Worm (Caenorhabditis elegans) whole organism, young adult: Measurements from ENCODE around the gene C01G10.10.

Source experiments
- B0019.2 ChIP-seq: fragments of 200-800 bp; sonication (Bioruptor generic); conservative IDR thresholded peaks from 2 replicates; pipeline ENCODE4 v1.3.6; 2022; ENCODE audit warnings: missing genetic modification reagents, missing genetic modification characterization, missing compliant biosample characterization
- B0035.1 ChIP-seq: sonication (generic microtip); optimal IDR thresholded peaks from 2 replicates; lab custom pipeline; 2016; ENCODE audit warnings: missing genetic modification characterization, mild to moderate bottlenecking, missing compliant biosample characterization, missing genotype, missing genetic modification reagents
- F52B5.7 ChIP-seq: sonication (generic microtip); optimal IDR thresholded peaks from 2 replicates; lab custom pipeline; 2016; ENCODE audit warnings: mild to moderate bottlenecking, missing genetic modification characterization, missing compliant biosample characterization
- K11D2.4 ChIP-seq: fragments of 200-800 bp; sonication (Bioruptor generic); IDR thresholded peaks from 2 replicates; pipeline ENCODE4 v1.3.6; 2022; ENCODE audit warnings: missing genetic modification reagents, missing genetic modification characterization, missing compliant biosample characterization
- K12H6.12 ChIP-seq: fragments of 200-800 bp; sonication (Bioruptor generic); optimal IDR thresholded peaks from 2 replicates; lab custom pipeline; 2018; ENCODE audit warnings: mild to moderate bottlenecking, missing genetic modification characterization, missing compliant biosample characterization
- Y56A3A.18 ChIP-seq: fragments of 200-800 bp; sonication (Bioruptor generic); IDR thresholded peaks from 2 replicates; pipeline ENCODE4 v1.3.6; 2022; ENCODE audit warnings: missing genetic modification reagents, missing genetic modification characterization, missing compliant biosample characterization
- Y67H2A.10 ChIP-seq: fragments of 200-800 bp; sonication (Bioruptor generic); conservative IDR thresholded peaks from 2 replicates; pipeline ENCODE4 v1.3.6; 2022; ENCODE audit warnings: missing genetic modification reagents, missing genetic modification characterization, missing compliant biosample characterization
- Y79H2A.3 ChIP-seq: fragments of 200-800 bp; sonication (Bioruptor generic); conservative IDR thresholded peaks from 2 replicates; pipeline ENCODE4 v1.3.6; 2022; ENCODE audit warnings: missing genetic modification reagents, missing genetic modification characterization, missing compliant biosample characterization
- ama-1 ChIP-seq, 3 experiments: fragments of 150-350 bp in 1 of 3; sonication (generic microtip) in 2 of 3; optimal IDR thresholded peaks; 2 replicates each; lab custom pipeline; 2014 to 2018; ENCODE audit warnings: missing biosample characterization in 2 of 3, missing genetic modification characterization in 2 of 3, missing genetic modification reagents in 2 of 3
- aptf-2 ChIP-seq: fragments of 200-800 bp; sonication (Bioruptor generic); conservative IDR thresholded peaks from 2 replicates; pipeline ENCODE4 v1.3.6; 2022; ENCODE audit warnings: missing genetic modification reagents, missing genetic modification characterization, missing compliant biosample characterization
- aptf-3 ChIP-seq: fragments of 200-800 bp; sonication (Bioruptor generic); IDR thresholded peaks from 2 replicates; pipeline ENCODE4 v1.3.6; 2022; ENCODE audit warnings: missing genetic modification characterization, missing compliant biosample characterization
- athp-1 ChIP-seq: sonication (generic microtip); optimal IDR thresholded peaks from 2 replicates; lab custom pipeline; 2017; ENCODE audit warnings: mild to moderate bottlenecking, missing genetic modification characterization, missing compliant biosample characterization
- attf-5 ChIP-seq: fragments of 200-800 bp; sonication (Bioruptor generic); optimal IDR thresholded peaks from 2 replicates; lab custom pipeline; 2018; ENCODE audit warnings: mild to moderate bottlenecking, missing genetic modification characterization, missing compliant biosample characterization
- ccch-3 ChIP-seq: fragments of 200-800 bp; sonication (Bioruptor generic); optimal IDR thresholded peaks from 2 replicates; lab custom pipeline; 2018; ENCODE audit warnings: mild to moderate bottlenecking, missing genetic modification characterization, missing compliant biosample characterization
- cebp-2 ChIP-seq: fragments of 200-800 bp; sonication (Bioruptor generic); IDR thresholded peaks from 2 replicates; pipeline ENCODE4 v1.3.6; 2022; ENCODE audit warnings: missing genetic modification characterization, missing compliant biosample characterization
- ceh-58 ChIP-seq: fragments of 200-800 bp; sonication (Bioruptor generic); IDR thresholded peaks from 2 replicates; pipeline ENCODE4 v1.3.6; 2022; ENCODE audit warnings: missing genetic modification characterization, missing compliant biosample characterization
- ceh-79 ChIP-seq: sonication (generic microtip); optimal IDR thresholded peaks from 2 replicates; lab custom pipeline; 2017; ENCODE audit warnings: mild to moderate bottlenecking, missing genetic modification characterization, missing compliant biosample characterization
- ceh-91 ChIP-seq: fragments of 200-800 bp; sonication (Bioruptor generic); IDR thresholded peaks from 2 replicates; pipeline ENCODE4 v1.3.6; 2022; ENCODE audit warnings: missing genetic modification reagents, missing genetic modification characterization, missing compliant biosample characterization
- chd-7 ChIP-seq: sonication (generic microtip); optimal IDR thresholded peaks from 2 replicates; lab custom pipeline; 2016; ENCODE audit warnings: mild to moderate bottlenecking, missing genetic modification characterization, moderate library complexity, missing compliant biosample characterization
- dox-1 ChIP-seq: fragments of 200-800 bp; sonication (Bioruptor generic); IDR thresholded peaks from 2 replicates; pipeline ENCODE4 v1.3.6; 2022; ENCODE audit warnings: missing genetic modification reagents, missing genetic modification characterization, missing compliant biosample characterization
- ets-4 ChIP-seq: fragments of 200-800 bp; sonication (Bioruptor generic); optimal IDR thresholded peaks from 2 replicates; lab custom pipeline; 2018; ENCODE audit warnings: mild to moderate bottlenecking, missing genetic modification characterization, missing compliant biosample characterization
- fkh-3 ChIP-seq: sonication (generic microtip); optimal IDR thresholded peaks from 2 replicates; lab custom pipeline; 2016; ENCODE audit warnings: mild to moderate bottlenecking, missing genetic modification characterization, missing compliant biosample characterization
- lag-1 ChIP-seq: fragments of 200-800 bp; sonication (Bioruptor generic); IDR thresholded peaks from 2 replicates; pipeline ENCODE4 v1.3.6; 2022; ENCODE audit warnings: missing genetic modification reagents, missing genetic modification characterization, missing compliant biosample characterization
- lin-26 ChIP-seq: fragments of 200-800 bp; sonication (Bioruptor generic); IDR thresholded peaks from 2 replicates; pipeline ENCODE4 v1.3.6; 2022; ENCODE audit warnings: missing genetic modification reagents, missing genetic modification characterization, missing compliant biosample characterization
- lin-35 ChIP-seq, 3 experiments: fragments of 150-350 bp in 2 of 3; sonication (generic microtip) in 1 of 3; optimal IDR thresholded peaks; 2 replicates each; lab custom pipeline; 2014 to 2018; ENCODE audit warnings: missing biosample characterization in 3 of 3, missing genetic modification characterization in 3 of 3, missing genetic modification reagents in 3 of 3
- lsl-1 ChIP-seq: fragments of 200-800 bp; sonication (Bioruptor generic); optimal IDR thresholded peaks from 2 replicates; lab custom pipeline; 2018; ENCODE audit warnings: mild to moderate bottlenecking, missing genetic modification characterization, moderate library complexity, missing compliant biosample characterization
- mcd-1 ChIP-seq: fragments of 200-800 bp; sonication (Bioruptor generic); IDR thresholded peaks from 2 replicates; pipeline ENCODE4 v1.3.6; 2022; ENCODE audit warnings: missing genetic modification reagents, missing genetic modification characterization, missing compliant biosample characterization
- nhr-120 ChIP-seq: fragments of 200-800 bp; sonication (Bioruptor generic); IDR thresholded peaks from 2 replicates; pipeline ENCODE4 v1.3.6; 2022; ENCODE audit warnings: missing genetic modification characterization, missing compliant biosample characterization
- nhr-90 ChIP-seq: sonication (generic microtip); optimal IDR thresholded peaks from 2 replicates; lab custom pipeline; 2016; ENCODE audit warnings: missing genotype, mild to moderate bottlenecking, missing genetic modification characterization, missing compliant biosample characterization
- pbrm-1 ChIP-seq: fragments of 200-800 bp; sonication (Bioruptor generic); IDR thresholded peaks from 2 replicates; pipeline ENCODE4 v1.3.6; 2022; ENCODE audit warnings: missing genetic modification reagents, missing genetic modification characterization, missing compliant biosample characterization
- snpc-1.1 ChIP-seq: sonication (generic microtip); optimal IDR thresholded peaks from 2 replicates; lab custom pipeline; 2017; ENCODE audit warnings: missing genetic modification characterization, mild to moderate bottlenecking, missing compliant biosample characterization, antibody characterized with exemption, moderate library complexity, missing genotype, missing genetic modification reagents; ENCODE audit not compliant: insufficient read depth
- tbp1 ChIP-seq: fragments of 200-800 bp; sonication (Bioruptor generic); optimal IDR thresholded peaks from 2 replicates; lab custom pipeline; 2018; ENCODE audit warnings: mild to moderate bottlenecking, missing genetic modification characterization, missing compliant biosample characterization
- unc-130 ChIP-seq: sonication (generic microtip); optimal IDR thresholded peaks from 2 replicates; lab custom pipeline; 2016; ENCODE audit warnings: missing genetic modification reagents, missing genetic modification characterization, missing compliant biosample characterization
- unc-62 ChIP-seq: fragments of 150-350 bp; optimal IDR thresholded peaks from 2 replicates; lab custom pipeline; 2014; ENCODE audit warnings: missing biosample characterization, missing genetic modification reagents, missing genetic modification characterization
- xnd-1 ChIP-seq: sonication (generic microtip); optimal IDR thresholded peaks from 2 replicates; lab custom pipeline; 2016; ENCODE audit warnings: missing genotype, missing genetic modification reagents, missing genetic modification characterization, missing compliant biosample characterization
- zim-3 ChIP-seq: sonication (generic microtip); optimal IDR thresholded peaks from 2 replicates; lab custom pipeline; 2017; ENCODE audit warnings: mild to moderate bottlenecking, missing genetic modification characterization, moderate library complexity, missing compliant biosample characterization
- ztf-6 ChIP-seq: fragments of 200-800 bp; sonication (Bioruptor generic); IDR thresholded peaks from 2 replicates; pipeline ENCODE4 v1.3.6; 2022; ENCODE audit warnings: missing genetic modification reagents, missing genetic modification characterization, missing compliant biosample characterization

C01G10.10 gene

DNA sequence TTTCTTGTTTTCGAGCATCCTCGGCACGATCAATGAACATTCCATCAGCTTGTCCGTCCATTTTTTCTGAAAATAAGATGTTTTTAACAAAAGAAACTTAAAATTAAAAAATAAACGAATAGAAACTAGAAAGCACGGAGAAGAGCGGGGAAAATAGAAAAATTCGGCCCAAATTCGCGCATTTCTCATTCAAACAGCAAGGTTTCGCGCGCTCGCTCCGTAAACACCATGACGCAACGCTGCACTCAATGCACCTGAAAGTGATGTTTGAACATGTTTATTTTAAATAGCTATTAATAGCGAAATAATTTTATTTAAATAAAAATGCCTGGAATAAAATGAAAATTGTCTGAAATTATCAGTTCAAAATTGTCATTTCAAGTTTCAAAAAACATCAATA lies 22.7 kb downstream of the C01G10.10 start, which contains the start of the genes mcm-3 and C25D7.15 (continued):
- TF ChIP-seq lin-35 (GFP tag; optimal IDR thresholded peaks at IDR 0.05; lab: Kevin White, UChicago) (peak in 2 of 3 experiments; percentile 45 to 62), nhr-90 (no peak), snpc-1.1 (tag; lab: Kevin White, UChicago) (peak; percentile 46), aptf-3 (no peak), unc-130 (GFP tag; lab: Kevin White, UChicago) (peak; percentile 0), lag-1 (GFP tag; lab: Robert Waterston, UW) (no peak), mcd-1 (GFP tag; lab: Robert Waterston, UW) (peak; percentile 49), ccch-3 (GFP tag; lab: Kevin White, UChicago) (no peak), fkh-3 (tag; lab: Kevin White, UChicago) (no peak), ets-4 (GFP tag; lab: Kevin White, UChicago) (no peak), B0019.2 (GFP tag; lab: Robert Waterston, UW) (peak; percentile 84), athp-1 (tag; lab: Kevin White, UChicago) (no peak), Y67H2A.10 (GFP tag; lab: Robert Waterston, UW) (no peak), lsl-1 (GFP tag; lab: Kevin White, UChicago) (peak; percentile 78), tbp1 (GFP tag; lab: Kevin White, UChicago) (peak; percentile 55), Y79H2A.3 (GFP tag; lab: Robert Waterston, UW) (no peak), zim-3 (tag; lab: Kevin White, UChicago) (no peak), cebp-2 (GFP tag; lab: Robert Waterston, UW) (no peak), aptf-2 (GFP tag; lab: Robert Waterston, UW) (no peak), ceh-91 (GFP tag; lab: Robert Waterston, UW) (peak; percentile 89), nhr-120 (no peak), Y56A3A.18 (no peak), lin-26 (GFP tag; lab: Robert Waterston, UW) (no peak), unc-62 (GFP tag; lab: Kevin White, UChicago) (no peak), ama-1 (optimal IDR thresholded peaks at IDR 0.05; lab: Kevin White, UChicago) (no peak), ama-1 (GFP tag; optimal IDR thresholded peaks at IDR 0.05; lab: Kevin White, UChicago) (no peak), ceh-79 (tag; lab: Kevin White, UChicago) (no peak), K12H6.12 (no peak), xnd-1 (tag; lab: Kevin White, UChicago) (peak; percentile 72), attf-5 (GFP tag; lab: Kevin White, UChicago) (no peak), B0035.1 (no peak), ztf-6 (GFP tag; lab: Robert Waterston, UW) (no peak), F52B5.7 (tag; lab: Kevin White, UChicago) (no peak), K11D2.4 (GFP tag; lab: Robert Waterston, UW) (no peak), ceh-58 (GFP tag; lab: Robert Waterston, UW) (no peak), chd-7 (no peak), dox-1 (GFP tag; lab: Robert Waterston, UW) (peak; percentile 69; the same call in 1 of the 2 replicates)

DNA sequence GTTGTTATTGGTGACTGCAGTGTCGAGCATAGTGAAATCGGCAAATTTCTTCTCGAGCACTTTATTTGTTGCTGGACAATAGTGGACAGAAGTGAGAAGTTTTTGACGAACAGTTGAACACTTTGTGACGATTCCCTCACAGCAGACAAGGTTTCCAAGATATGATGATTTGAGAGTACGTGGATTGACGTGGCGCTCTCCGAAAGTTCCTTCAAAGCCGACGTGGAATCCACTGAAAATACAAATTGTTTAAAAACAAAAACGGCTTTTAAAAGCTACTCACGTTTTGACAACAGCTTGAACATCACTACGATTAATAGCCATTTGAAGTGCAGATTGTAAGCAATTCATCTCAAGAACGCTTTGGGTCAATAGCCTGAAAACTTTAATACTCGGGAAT lies 23.3 kb downstream of the C01G10.10 start:
- TF ChIP-seq lin-26 (GFP tag; lab: Robert Waterston, UW) (peak; percentile 60; the same call in 1 of the 2 replicates), B0019.2 (GFP tag; lab: Robert Waterston, UW) (no peak), Y56A3A.18 (no peak), pbrm-1 (GFP tag; lab: Robert Waterston, UW) (no peak)
